Fruit fly (Drosophila melanogaster) whole organism, embryonic: ENCODE data around the gene CG2129.

Experiments
- Ada2b ChIP-seq: fragments of 200-800 bp; sonication (Bioruptor generic); IDR thresholded peaks from 2 replicates; pipeline ENCODE4 v1.3.6; 2022; ENCODE audit warnings: missing biosample characterization, missing genetic modification characterization
- Aef1 ChIP-seq: fragments of 200-800 bp; sonication (Bioruptor generic); IDR thresholded peaks from 3 replicates; pipeline ENCODE4 v1.3.6; 2022; ENCODE audit warnings: missing biosample characterization, missing genetic modification characterization
- Atf3 ChIP-seq: fragments of 200-800 bp; sonication (Bioruptor generic); optimal IDR thresholded peaks from 3 replicates; lab custom pipeline; 2016; ENCODE audit warnings: missing biosample characterization, missing genetic modification characterization
- B-H1 ChIP-seq: fragments of 200-800 bp; sonication (Bioruptor generic); IDR thresholded peaks from 3 replicates; pipeline ENCODE4 v1.3.6; 2022; ENCODE audit warnings: missing biosample characterization, missing genetic modification characterization
- BEAF-32 ChIP-seq: fragments of 200-800 bp; sonication (Bioruptor generic); optimal IDR thresholded peaks from 3 replicates; lab custom pipeline; 2017; ENCODE audit warnings: missing biosample characterization, missing genetic modification characterization, mild to moderate bottlenecking, moderate library complexity, missing genetic modification reagents
- CG10431 ChIP-seq: fragments of 200-800 bp; sonication (Bioruptor generic); optimal IDR thresholded peaks from 3 replicates; lab custom pipeline; 2018; ENCODE audit warnings: missing biosample characterization, mild to moderate bottlenecking, missing genetic modification characterization
- CG10654 ChIP-seq: fragments of 200-800 bp; sonication (Bioruptor generic); optimal IDR thresholded peaks from 2 replicates; lab custom pipeline; 2016; ENCODE audit warnings: missing biosample characterization, missing genetic modification characterization
- CG11093 ChIP-seq: fragments of 200-800 bp; sonication (Bioruptor generic); IDR thresholded peaks from 3 replicates; pipeline ENCODE4 v1.3.6; 2022; ENCODE audit warnings: missing biosample characterization, missing genetic modification characterization
- CG11247 ChIP-seq: fragments of 200-800 bp; sonication (Bioruptor generic); IDR thresholded peaks from 2 replicates; pipeline ENCODE4 v1.3.6; 2022; ENCODE audit warnings: missing biosample characterization, missing genetic modification characterization
- CG14667 ChIP-seq: fragments of 200-800 bp; sonication (Bioruptor generic); IDR thresholded peaks from 2 replicates; pipeline ENCODE4 v1.3.6; 2022; ENCODE audit warnings: missing biosample characterization, missing genetic modification characterization
- CG2120 ChIP-seq: fragments of 200-800 bp; sonication (Bioruptor generic); optimal IDR thresholded peaks from 3 replicates; lab custom pipeline; 2016; ENCODE audit warnings: missing biosample characterization, missing genetic modification characterization
- CG30403 ChIP-seq: fragments of 200-800 bp; sonication (Bioruptor generic); optimal IDR thresholded peaks from 3 replicates; lab custom pipeline; 2016; ENCODE audit warnings: missing biosample characterization, missing genetic modification characterization
- CG3838 ChIP-seq: fragments of 200-800 bp; sonication (Bioruptor generic); optimal IDR thresholded peaks from 3 replicates; lab custom pipeline; 2016; ENCODE audit warnings: missing biosample characterization, missing genetic modification characterization
- CG7963 ChIP-seq: fragments of 200-800 bp; sonication (Bioruptor generic); IDR thresholded peaks from 3 replicates; pipeline ENCODE4 v1.3.6; 2022; ENCODE audit warnings: missing biosample characterization, missing genetic modification characterization; ENCODE audit not compliant: partially characterized antibody
- Camta ChIP-seq: fragments of 200-800 bp; sonication (Bioruptor generic); optimal IDR thresholded peaks from 2 replicates; lab custom pipeline; 2016; ENCODE audit warnings: missing biosample characterization, missing genetic modification characterization
- D ChIP-seq, 2 experiments: fragments of 200-800 bp in 1 of 2; fragments of >200 bp in 1 of 2; sonication (Bioruptor generic) in 1 of 2; optimal IDR thresholded peaks; 2 replicates in 1 of 2; 3 replicates in 1 of 2; lab custom pipeline; 2017; ENCODE audit warnings: mild to moderate bottlenecking in 1 of 2, missing biosample characterization in 1 of 2, missing genetic modification characterization in 1 of 2, missing genetic modification reagents in 1 of 2
- Deaf1 ChIP-seq: fragments of 200-800 bp; optimal IDR thresholded peaks from 3 replicates; lab custom pipeline; 2019; ENCODE audit warnings: missing biosample characterization, mild to moderate bottlenecking, missing genetic modification characterization, moderate library complexity
- Dek ChIP-seq: fragments of 200-800 bp; sonication (Bioruptor generic); optimal IDR thresholded peaks from 3 replicates; lab custom pipeline; 2019; ENCODE audit warnings: missing biosample characterization, mild to moderate bottlenecking, missing genetic modification characterization, moderate library complexity
- Drgx ChIP-seq: fragments of 200-800 bp; sonication (Bioruptor generic); IDR thresholded peaks from 2 replicates; pipeline ENCODE4 v1.3.6; 2022; ENCODE audit warnings: missing biosample characterization, missing genetic modification characterization
- GATAe ChIP-seq: fragments of 200-800 bp; sonication (Bioruptor generic); conservative IDR thresholded peaks from 2 replicates; pipeline ENCODE4 v1.3.6; 2022; ENCODE audit warnings: missing biosample characterization, missing genetic modification characterization
- HLH4C ChIP-seq: fragments of 200-800 bp; sonication (Bioruptor generic); IDR thresholded peaks from 3 replicates; pipeline ENCODE4 v1.3.6; 2022; ENCODE audit warnings: missing biosample characterization, missing genetic modification characterization; ENCODE audit not compliant: partially characterized antibody
- HLHmδ ChIP-seq: fragments of 200-800 bp; sonication (Bioruptor generic); optimal IDR thresholded peaks from 2 replicates; lab custom pipeline; 2018; ENCODE audit warnings: missing biosample characterization, mild to moderate bottlenecking, missing genetic modification characterization, moderate library complexity
- HmgD ChIP-seq: fragments of 200-800 bp; sonication (Bioruptor generic); optimal IDR thresholded peaks from 3 replicates; lab custom pipeline; 2016; ENCODE audit warnings: missing biosample characterization, missing genetic modification characterization
- Hr78 ChIP-seq, 2 experiments: fragments of 200-800 bp in 1 of 2; fragments of >200 bp in 1 of 2; sonication (Bioruptor generic) in 1 of 2; optimal IDR thresholded peaks; 2 replicates each; lab custom pipeline; 2017 to 2019; ENCODE audit warnings: missing biosample characterization in 2 of 2, missing genetic modification characterization in 2 of 2, mild to moderate bottlenecking in 1 of 2, moderate library complexity in 1 of 2
- Sox102F ChIP-seq: fragments of 200-800 bp; sonication (Bioruptor generic); optimal IDR thresholded peaks from 2 replicates; lab custom pipeline; 2018; ENCODE audit warnings: missing biosample characterization, mild to moderate bottlenecking, missing genetic modification characterization, moderate library complexity
- abd-A ChIP-seq: fragments of 200-800 bp; sonication (Bioruptor generic); optimal IDR thresholded peaks from 3 replicates; lab custom pipeline; 2019; ENCODE audit warnings: missing biosample characterization, mild to moderate bottlenecking, missing genetic modification characterization, moderate library complexity
- az2 ChIP-seq: fragments of 200-800 bp; sonication (Bioruptor generic); optimal IDR thresholded peaks from 3 replicates; lab custom pipeline; 2016; ENCODE audit warnings: missing biosample characterization, missing genetic modification characterization
- chinmo ChIP-seq: fragments of 200-800 bp; sonication (Bioruptor generic); IDR thresholded peaks from 4 replicates; pipeline ENCODE4 v1.3.6; 2022; ENCODE audit warnings: missing biosample characterization, missing genetic modification characterization; ENCODE audit not compliant: partially characterized antibody
- crol ChIP-seq: fragments of 200-800 bp; sonication (Bioruptor generic); IDR thresholded peaks from 2 replicates; pipeline ENCODE4 v1.3.6; 2022; ENCODE audit warnings: missing biosample characterization, missing genetic modification characterization
- da ChIP-seq: fragments of 200-800 bp; sonication (Bioruptor generic); optimal IDR thresholded peaks from 2 replicates; lab custom pipeline; 2016; ENCODE audit warnings: missing biosample characterization, missing genetic modification characterization
- dmrt99B ChIP-seq: fragments of 200-800 bp; sonication (Bioruptor generic); optimal IDR thresholded peaks from 2 replicates; lab custom pipeline; 2018; ENCODE audit warnings: missing biosample characterization, mild to moderate bottlenecking, missing genetic modification characterization, moderate library complexity
- dysf ChIP-seq: fragments of 200-800 bp; sonication (Bioruptor generic); IDR thresholded peaks from 3 replicates; pipeline ENCODE4 v1.3.6; 2022; ENCODE audit warnings: missing biosample characterization, missing genetic modification characterization
- ems ChIP-seq: fragments of 200-800 bp; sonication (Bioruptor generic); optimal IDR thresholded peaks from 3 replicates; lab custom pipeline; 2016; ENCODE audit warnings: missing biosample characterization, missing genetic modification characterization
- exex ChIP-seq: fragments of 200-800 bp; sonication (Bioruptor generic); optimal IDR thresholded peaks from 4 replicates; lab custom pipeline; 2018; ENCODE audit warnings: missing biosample characterization, mild to moderate bottlenecking, missing genetic modification characterization, moderate library complexity
- her ChIP-seq: fragments of 200-800 bp; sonication (Bioruptor generic); optimal IDR thresholded peaks from 2 replicates; lab custom pipeline; 2016; ENCODE audit warnings: missing biosample characterization, missing genetic modification characterization
- jumu ChIP-seq: fragments of 200-800 bp; sonication (Bioruptor generic); optimal IDR thresholded peaks from 3 replicates; lab custom pipeline; 2016; ENCODE audit warnings: missing biosample characterization, missing genetic modification characterization
- odd ChIP-seq: fragments of 200-800 bp; sonication (Bioruptor generic); optimal IDR thresholded peaks from 2 replicates; lab custom pipeline; 2017; ENCODE audit warnings: missing biosample characterization, mild to moderate bottlenecking, missing genetic modification characterization
- pan ChIP-seq, 4 experiments: fragments of >200 bp in 3 of 4; fragments of 200-800 bp in 1 of 4; sonication (Bioruptor generic) in 1 of 4; optimal IDR thresholded peaks in 3 of 4; IDR thresholded peaks in 1 of 4; 2 replicates each; pipeline versions ENCODE4 v1.3.6 to Lab custom; 2017 to 2022; ENCODE audit warnings: missing biosample characterization in 2 of 4, missing genetic modification characterization in 2 of 4, mixed read lengths in 1 of 4
- pfk ChIP-seq: fragments of 200-800 bp; sonication (Bioruptor generic); optimal IDR thresholded peaks from 2 replicates; lab custom pipeline; 2018; ENCODE audit warnings: missing biosample characterization, mild to moderate bottlenecking, missing genetic modification characterization, moderate library complexity
- prd ChIP-seq, 3 experiments: fragments of >200 bp in 2 of 3; fragments of 200-800 bp in 1 of 3; sonication (Bioruptor generic) in 1 of 3; optimal IDR thresholded peaks in 2 of 3; IDR thresholded peaks in 1 of 3; 2 replicates in 2 of 3; 3 replicates in 1 of 3; pipeline versions ENCODE4 v1.3.6 to Lab custom; 2017 to 2022; ENCODE audit warnings: missing biosample characterization in 1 of 3, missing genetic modification characterization in 1 of 3
- slbo ChIP-seq: fragments of 200-800 bp; sonication (Bioruptor generic); IDR thresholded peaks from 2 replicates; pipeline ENCODE4 v1.3.6; 2022; ENCODE audit warnings: missing biosample characterization, missing genetic modification characterization
- slp2 ChIP-seq: fragments of 200-800 bp; sonication (Bioruptor generic); optimal IDR thresholded peaks from 2 replicates; lab custom pipeline; 2016; ENCODE audit warnings: missing biosample characterization, missing genetic modification characterization
- sr ChIP-seq: fragments of 200-800 bp; sonication (Bioruptor generic); IDR thresholded peaks from 3 replicates; pipeline ENCODE4 v1.3.6; 2022; ENCODE audit warnings: missing biosample characterization, missing genetic modification characterization
- stwl ChIP-seq: fragments of 200-800 bp; sonication (Bioruptor generic); optimal IDR thresholded peaks from 3 replicates; lab custom pipeline; 2018; ENCODE audit warnings: missing biosample characterization, mild to moderate bottlenecking, missing genetic modification characterization, moderate library complexity
- sug ChIP-seq: fragments of 200-800 bp; optimal IDR thresholded peaks from 2 replicates; lab custom pipeline; 2019; ENCODE audit warnings: missing biosample characterization, mild to moderate bottlenecking, missing genetic modification characterization, moderate library complexity
- vfl ChIP-seq: fragments of 200-800 bp; sonication (Bioruptor generic); optimal IDR thresholded peaks from 2 replicates; lab custom pipeline; 2016; ENCODE audit warnings: missing biosample characterization, missing genetic modification characterization
- wor ChIP-seq: fragments of 200-800 bp; sonication (Bioruptor generic); IDR thresholded peaks from 2 replicates; pipeline ENCODE4 v1.3.6; 2022; ENCODE audit warnings: missing biosample characterization, missing genetic modification characterization

Gene CG2129

DNA sequence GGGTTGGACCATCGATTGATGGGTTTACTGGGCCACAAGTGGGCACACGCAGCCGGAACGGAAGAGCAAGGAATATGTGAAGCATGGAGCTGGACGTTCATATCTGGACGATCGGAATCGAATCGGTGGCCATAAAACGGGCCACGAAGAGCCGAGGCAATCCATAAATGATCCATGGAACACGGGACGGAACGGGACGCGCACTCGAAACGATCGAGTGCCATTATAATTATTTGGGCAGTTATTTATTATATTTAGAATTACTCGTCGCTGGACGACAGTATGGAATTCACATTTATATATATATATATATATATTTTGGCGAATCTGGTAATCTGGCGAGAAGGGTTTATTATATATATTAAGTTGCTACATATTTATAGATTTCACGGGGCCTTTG, 37.7 kb upstream of the CG2129 start:
- TF ChIP-seq exex (tag; lab: Kevin White, UChicago) (peak; percentile 72), odd (GFP tag; lab: Kevin White, UChicago) (no peak), stwl (tag; lab: Kevin White, UChicago) (no peak), pfk (GFP tag; lab: Kevin White, UChicago) (peak; percentile 87), Dek (no peak), slbo (GFP tag; lab: Robert Waterston, UW) (no peak), Deaf1 (tag; lab: Kevin White, UChicago) (peak; percentile 8), abd-A (tag; lab: Kevin White, UChicago) (no peak)

- TF ChIP-seq vfl (GFP tag; lab: Kevin White, UChicago) (no peak), HLH4C (no peak), Aef1 (GFP tag; lab: Robert Waterston, UW) (no peak), CG30403 (GFP tag; lab: Kevin White, UChicago) (no peak), Camta (GFP tag; lab: Kevin White, UChicago) (no peak), sug (peak; percentile 26), chinmo (GFP tag; lab: Robert Waterston, UW) (peak; percentile 90; the same call in 2 of the 4 replicates), da (no peak), sr (GFP tag; lab: Robert Waterston, UW) (peak; percentile 15; the same call in 1 of the 3 replicates), Hr78 (GFP tag; optimal IDR thresholded peaks at IDR 0.05; lab: Kevin White, UChicago) (no peak), pan (optimal IDR thresholded peaks at IDR 0.05; lab: Kevin White, UChicago) (no peak), pan (GFP tag; optimal IDR thresholded peaks at IDR 0.05 in 1 of 2, IDR thresholded peaks at IDR 0.05 in 1 of 2) (peak in 1 of 2 experiments; percentile 14), crol (GFP tag; lab: Robert Waterston, UW) (peak; percentile 88)
- TF ChIP-seq, all 482 proteins: peak for 5
Measured at dm6 chrX:8110984-8111383, 34.7 kb upstream of the CG2129 start.

DNA sequence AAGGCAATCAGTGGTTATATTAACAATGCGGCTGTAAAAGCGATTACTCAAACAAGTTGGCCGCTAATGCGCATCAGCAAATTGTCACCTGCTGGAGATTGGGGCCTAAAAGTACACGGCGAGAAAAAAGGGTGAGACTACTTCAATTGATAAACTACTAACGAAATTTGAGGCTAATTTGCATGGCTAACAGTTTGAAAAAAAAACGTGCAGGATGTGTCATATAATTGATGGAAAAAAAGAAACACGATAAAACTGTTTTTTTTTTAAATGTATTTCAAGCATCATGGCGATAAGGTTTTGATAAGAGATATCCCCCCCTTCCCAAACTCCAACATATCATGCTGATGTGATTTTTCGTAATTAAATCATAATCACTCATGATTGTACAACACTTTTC, 32.9 kb upstream of the CG2129 start:
- TF ChIP-seq CG14667 (GFP tag; lab: Robert Waterston, UW) (no peak), CG2120 (GFP tag; lab: Kevin White, UChicago) (peak; percentile 55), CG10654 (GFP tag; lab: Kevin White, UChicago) (no peak), B-H1 (GFP tag; lab: Robert Waterston, UW) (no peak; the same call in 2 of the 3 replicates), HmgD (GFP tag; lab: Kevin White, UChicago) (no peak), wor (GFP tag; lab: Robert Waterston, UW) (no peak), D (optimal IDR thresholded peaks at IDR 0.05; lab: Kevin White, UChicago) (no peak), D (GFP tag; optimal IDR thresholded peaks at IDR 0.05; lab: Kevin White, UChicago) (no peak), dysf (peak; percentile 65; the same call in 2 of the 3 replicates), prd (optimal IDR thresholded peaks at IDR 0.05; lab: Kevin White, UChicago) (no peak), prd (GFP tag; IDR thresholded peaks at IDR 0.05; lab: Robert Waterston, UW) (no peak; the same call in 2 of the 3 replicates), CG11093 (GFP tag; lab: Robert Waterston, UW) (no peak), slp2 (no peak), jumu (peak; percentile 7), Sox102F (peak; percentile 1), az2 (GFP tag; lab: Kevin White, UChicago) (no peak), ems (GFP tag; lab: Kevin White, UChicago) (no peak), CG10431 (no peak), Ada2b (peak; percentile 16; the same call in 1 of the 2 replicates), her (no peak), GATAe (GFP tag; lab: Robert Waterston, UW) (peak; percentile 70), BEAF-32 (no peak), dmrt99B (peak; percentile 31), Atf3 (GFP tag; lab: Kevin White, UChicago) (no peak), HLHmδ (GFP tag; lab: Kevin White, UChicago) (no peak), Drgx (no peak), CG3838 (no peak), CG11247 (GFP tag; lab: Robert Waterston, UW) (no peak), CG7963 (GFP tag; lab: Robert Waterston, UW) (no peak)
